Worm (Caenorhabditis elegans) whole organism, L4 larva: Measurements from ENCODE around the gene lin-36.

Experiments
- F10B5.3 ChIP-seq: sonication (generic microtip); optimal IDR thresholded peaks from 2 replicates; lab custom pipeline; 2016; ENCODE audit warnings: mild to moderate bottlenecking, missing genetic modification characterization, missing compliant biosample characterization
- F44E2.7 ChIP-seq: fragments of 200-800 bp; sonication (Bioruptor generic); IDR thresholded peaks from 2 replicates; pipeline ENCODE4 v2.1.2; 2022; ENCODE audit warnings: missing genetic modification characterization, missing compliant biosample characterization
- F49E8.2 ChIP-seq: sonication (generic microtip); optimal IDR thresholded peaks from 2 replicates; lab custom pipeline; 2016; ENCODE audit warnings: missing compliant biosample characterization, mild to moderate bottlenecking, missing genetic modification characterization, borderline replicate concordance
- R02D3.7 ChIP-seq: fragments of 150-350 bp; sonication (generic microtip); optimal IDR thresholded peaks from 3 replicates; lab custom pipeline; 2014; ENCODE audit warnings: missing biosample characterization, missing genetic modification characterization
- T20F7.1 ChIP-seq: fragments of 200-800 bp; sonication (Bioruptor generic); optimal IDR thresholded peaks from 2 replicates; lab custom pipeline; 2018; ENCODE audit warnings: mild to moderate bottlenecking, missing genetic modification characterization, missing compliant biosample characterization
- T26A8.4 ChIP-seq: fragments of 200-800 bp; sonication (Bioruptor generic); IDR thresholded peaks from 2 replicates; pipeline ENCODE4 v1.3.6; 2022; ENCODE audit warnings: missing genetic modification characterization, missing compliant biosample characterization
- Y105C5A.15 ChIP-seq: fragments of 200-800 bp; sonication (Bioruptor generic); IDR thresholded peaks from 2 replicates; pipeline ENCODE4 v1.3.6; 2022; ENCODE audit warnings: missing genetic modification characterization, missing compliant biosample characterization
- Y75B8A.6 ChIP-seq: fragments of 200-800 bp; sonication (Bioruptor generic); IDR thresholded peaks from 2 replicates; pipeline ENCODE4 v1.3.6; 2022; ENCODE audit warnings: missing genetic modification reagents, missing genetic modification characterization, missing compliant biosample characterization
- ama-1 ChIP-seq: fragments of 150-350 bp; optimal IDR thresholded peaks from 2 replicates; lab custom pipeline; 2014; ENCODE audit warnings: inconsistent platforms, mixed read lengths
- attf-4 ChIP-seq: sonication (generic microtip); optimal IDR thresholded peaks from 3 replicates; lab custom pipeline; 2017; ENCODE audit warnings: missing biosample characterization, missing genetic modification characterization
- ceh-28 ChIP-seq: fragments of 150-350 bp; optimal IDR thresholded peaks from 2 replicates; lab custom pipeline; 2014; ENCODE audit warnings: missing biosample characterization, missing genetic modification reagents, missing genetic modification characterization
- ceh-62 ChIP-seq: sonication (generic microtip); optimal IDR thresholded peaks from 2 replicates; lab custom pipeline; 2017; ENCODE audit warnings: missing biosample characterization, missing genetic modification characterization
- daf-12 ChIP-seq: fragments of 150-350 bp; optimal IDR thresholded peaks from 2 replicates; lab custom pipeline; 2014; ENCODE audit warnings: missing biosample characterization, missing genetic modification reagents, missing genetic modification characterization
- daf-16 ChIP-seq, 3 experiments: sonication (generic microtip); optimal IDR thresholded peaks; 2 replicates each; lab custom pipeline; 2016 to 2017; ENCODE audit warnings: missing genetic modification characterization in 3 of 3, missing genetic modification reagents in 3 of 3, mild to moderate bottlenecking in 2 of 3, missing compliant biosample characterization in 2 of 3, missing biosample characterization in 1 of 3, moderate library complexity in 1 of 3
- dmd-8 ChIP-seq: fragments of 200-800 bp; sonication (Bioruptor generic); IDR thresholded peaks from 2 replicates; pipeline ENCODE4 v1.3.6; 2022; ENCODE audit warnings: missing genetic modification characterization, missing compliant biosample characterization
- dmd-9 ChIP-seq: fragments of 200-800 bp; sonication (Bioruptor generic); IDR thresholded peaks from 2 replicates; pipeline ENCODE4 v1.3.6; 2022; ENCODE audit warnings: missing genetic modification reagents, missing genetic modification characterization, missing compliant biosample characterization
- dpl-1 ChIP-seq: fragments of 150-350 bp; optimal IDR thresholded peaks from 2 replicates; lab custom pipeline; 2014; ENCODE audit warnings: missing biosample characterization, missing genetic modification reagents, missing genetic modification characterization
- dve-1 ChIP-seq: sonication (generic microtip); optimal IDR thresholded peaks from 2 replicates; lab custom pipeline; 2017; ENCODE audit warnings: antibody characterized with exemption, mild to moderate bottlenecking, missing genetic modification characterization, missing compliant biosample characterization; ENCODE audit not compliant: insufficient read depth
- egl-27 ChIP-seq: sonication (generic microtip); optimal IDR thresholded peaks from 3 replicates; lab custom pipeline; 2017; ENCODE audit warnings: missing biosample characterization, missing genetic modification reagents, missing genetic modification characterization
- fkh-10 ChIP-seq: fragments of 150-350 bp; optimal IDR thresholded peaks from 2 replicates; lab custom pipeline; 2014; ENCODE audit warnings: missing biosample characterization, missing genetic modification reagents, missing genetic modification characterization
- jun-1 ChIP-seq: fragments of 150-350 bp; optimal IDR thresholded peaks from 2 replicates; lab custom pipeline; 2014; ENCODE audit warnings: missing biosample characterization, missing genetic modification reagents, missing genetic modification characterization
- lin-13 ChIP-seq: fragments of 150-350 bp; optimal IDR thresholded peaks from 2 replicates; lab custom pipeline; 2014; ENCODE audit warnings: missing biosample characterization, missing genetic modification reagents, missing genetic modification characterization
- lin-15B ChIP-seq: fragments of 150-350 bp; sonication (generic microtip); optimal IDR thresholded peaks from 3 replicates; lab custom pipeline; 2014; ENCODE audit warnings: missing biosample characterization, missing genetic modification characterization
- lin-29 ChIP-seq: fragments of 200-800 bp; sonication (Bioruptor generic); IDR thresholded peaks from 2 replicates; pipeline ENCODE4 v1.3.6; 2022; ENCODE audit warnings: missing genetic modification reagents, missing genetic modification characterization, missing compliant biosample characterization
- lin-38 ChIP-seq: fragments of 200-800 bp; sonication (Bioruptor generic); IDR thresholded peaks from 2 replicates; pipeline ENCODE4 v1.3.6; 2022; ENCODE audit warnings: missing genetic modification reagents, missing genetic modification characterization, missing compliant biosample characterization
- lin-39 ChIP-seq: fragments of 150-350 bp; optimal IDR thresholded peaks from 2 replicates; lab custom pipeline; 2014; ENCODE audit warnings: missing biosample characterization, missing genetic modification reagents, missing genetic modification characterization
- lir-3 ChIP-seq: sonication (generic microtip); optimal IDR thresholded peaks from 2 replicates; lab custom pipeline; 2016; ENCODE audit warnings: mild to moderate bottlenecking, missing genetic modification characterization, missing compliant biosample characterization
- madf-5 ChIP-seq, 2 experiments: fragments of 200-800 bp; sonication (Bioruptor generic); IDR thresholded peaks; 2 replicates each; pipeline ENCODE4 v1.3.6; 2022; ENCODE audit warnings: missing compliant biosample characterization in 2 of 2, missing genetic modification characterization in 2 of 2
- madf-9 ChIP-seq: fragments of 200-800 bp; sonication (Bioruptor generic); conservative IDR thresholded peaks from 2 replicates; pipeline ENCODE4 v1.3.6; 2022; ENCODE audit warnings: missing genetic modification reagents, missing genetic modification characterization, missing compliant biosample characterization
- mdl-1 ChIP-seq, 2 experiments: fragments of 150-350 bp in 1 of 2; sonication (generic microtip) in 1 of 2; optimal IDR thresholded peaks; 2 replicates each; lab custom pipeline; 2014 to 2017; ENCODE audit warnings: missing biosample characterization in 2 of 2, missing genetic modification characterization in 2 of 2
- mep-1 ChIP-seq: fragments of 150-350 bp; sonication (generic microtip); optimal IDR thresholded peaks from 3 replicates; lab custom pipeline; 2014; ENCODE audit warnings: missing biosample characterization, missing genetic modification characterization
- mxl-3 ChIP-seq: fragments of 200-800 bp; sonication (Bioruptor generic); optimal IDR thresholded peaks from 2 replicates; lab custom pipeline; 2018; ENCODE audit warnings: mild to moderate bottlenecking, missing genetic modification characterization, missing compliant biosample characterization
- nhr-10 ChIP-seq: fragments of 150-350 bp; optimal IDR thresholded peaks from 2 replicates; lab custom pipeline; 2014; ENCODE audit warnings: missing biosample characterization, missing genetic modification characterization
- nhr-11 ChIP-seq: fragments of 150-350 bp; optimal IDR thresholded peaks from 2 replicates; lab custom pipeline; 2014; ENCODE audit warnings: missing biosample characterization, missing genetic modification characterization
- nhr-111 ChIP-seq: fragments of 200-800 bp; sonication (Bioruptor generic); optimal IDR thresholded peaks from 2 replicates; lab custom pipeline; 2018; ENCODE audit warnings: mild to moderate bottlenecking, missing genetic modification characterization, missing compliant biosample characterization
- nhr-41 ChIP-seq: fragments of 200-800 bp; sonication (Bioruptor generic); IDR thresholded peaks from 2 replicates; pipeline ENCODE4 v1.3.6; 2022; ENCODE audit warnings: missing genetic modification reagents, missing genetic modification characterization, missing compliant biosample characterization
- nhr-6 ChIP-seq: fragments of 150-350 bp; optimal IDR thresholded peaks from 2 replicates; lab custom pipeline; 2014; ENCODE audit warnings: missing biosample characterization, missing genetic modification characterization
- nhr-76 ChIP-seq: fragments of 150-350 bp; optimal IDR thresholded peaks from 2 replicates; lab custom pipeline; 2014; ENCODE audit warnings: missing biosample characterization, missing genetic modification characterization
- nhr-77 ChIP-seq: fragments of 150-350 bp; optimal IDR thresholded peaks from 2 replicates; lab custom pipeline; 2014; ENCODE audit warnings: missing biosample characterization, missing genetic modification characterization
- php-3 ChIP-seq: fragments of 200-800 bp; sonication (Bioruptor generic); IDR thresholded peaks from 2 replicates; pipeline ENCODE4 v1.3.6; 2022; ENCODE audit warnings: missing genetic modification reagents, missing genetic modification characterization, missing compliant biosample characterization
- rbr-2 ChIP-seq: sonication (generic microtip); optimal IDR thresholded peaks from 2 replicates; lab custom pipeline; 2016; ENCODE audit warnings: missing genotype, missing genetic modification characterization, missing compliant biosample characterization
- sdz-12 ChIP-seq: fragments of 200-800 bp; sonication (Bioruptor generic); optimal IDR thresholded peaks from 2 replicates; lab custom pipeline; 2018; ENCODE audit warnings: mild to moderate bottlenecking, missing genetic modification characterization, missing compliant biosample characterization
- set-16 ChIP-seq: fragments of 200-800 bp; sonication (Bioruptor generic); IDR thresholded peaks from 2 replicates; pipeline ENCODE4 v1.3.6; 2022; ENCODE audit warnings: missing genetic modification reagents, missing genetic modification characterization, missing compliant biosample characterization
- skn-1 ChIP-seq: fragments of 150-350 bp; optimal IDR thresholded peaks from 2 replicates; lab custom pipeline; 2014; ENCODE audit warnings: missing biosample characterization, missing genetic modification characterization
- snpc-4 ChIP-seq: fragments of 150-350 bp; optimal IDR thresholded peaks from 2 replicates; lab custom pipeline; 2014; ENCODE audit warnings: missing biosample characterization, missing genetic modification characterization
- tag-97 ChIP-seq: fragments of 200-800 bp; sonication (Bioruptor generic); IDR thresholded peaks from 2 replicates; pipeline ENCODE4 v1.3.6; 2022; ENCODE audit warnings: missing genetic modification characterization, missing compliant biosample characterization
- vab-7 ChIP-seq: fragments of 200-800 bp; sonication (Bioruptor generic); IDR thresholded peaks from 2 replicates; pipeline ENCODE4 v1.3.6; 2022; ENCODE audit warnings: missing genetic modification reagents, missing genetic modification characterization, missing compliant biosample characterization
- zfp-2 ChIP-seq: sonication (generic microtip); optimal IDR thresholded peaks from 2 replicates; lab custom pipeline; 2016; ENCODE audit warnings: mild to moderate bottlenecking, missing genetic modification characterization, missing compliant biosample characterization
- zfp-3 ChIP-seq: fragments of 200-800 bp; sonication (Bioruptor generic); conservative IDR thresholded peaks from 2 replicates; pipeline ENCODE4 v1.3.6; 2022; ENCODE audit warnings: missing genetic modification reagents, missing genetic modification characterization, missing compliant biosample characterization
- zip-11 ChIP-seq: fragments of 200-800 bp; sonication (Bioruptor generic); IDR thresholded peaks from 2 replicates; pipeline ENCODE4 v1.3.6; 2022; ENCODE audit warnings: missing genetic modification characterization, missing compliant biosample characterization
- zip-2 ChIP-seq: fragments of 150-350 bp; optimal IDR thresholded peaks from 2 replicates; lab custom pipeline; 2014; ENCODE audit warnings: missing biosample characterization, missing genetic modification characterization
- ztf-11 ChIP-seq: fragments of 150-350 bp; optimal IDR thresholded peaks from 2 replicates; lab custom pipeline; 2014; ENCODE audit warnings: missing biosample characterization, missing genetic modification characterization

The lin-36 gene

DNA sequence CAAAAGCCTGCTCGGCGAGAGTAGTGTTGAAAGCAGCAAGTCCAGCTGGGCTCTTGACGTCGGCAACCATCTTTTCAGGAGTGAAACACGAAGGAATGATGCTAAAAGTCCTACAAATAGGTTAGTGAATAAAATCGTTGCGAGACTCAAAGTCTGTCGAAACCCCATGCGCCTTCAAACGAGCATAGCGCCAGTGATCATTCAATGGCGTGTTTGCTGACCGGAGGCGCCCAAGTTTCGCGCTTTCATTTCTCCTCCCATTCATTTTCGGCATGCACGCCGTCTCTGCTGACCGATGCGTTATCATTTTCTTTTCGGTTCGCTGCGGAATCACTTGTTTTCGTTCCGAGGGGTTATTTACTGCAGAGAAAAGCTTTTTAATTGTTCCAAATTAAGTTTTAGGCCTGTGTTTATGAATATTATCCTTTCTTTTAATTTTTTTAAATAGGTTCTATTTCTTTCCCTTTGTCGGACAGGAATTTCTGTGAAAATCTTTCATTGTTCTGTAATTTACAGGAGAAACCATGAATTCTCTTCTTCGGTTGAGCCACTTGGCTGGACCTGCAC, 47.4 kb downstream of the lin-36 start, which contains the start of the genes eef-1B.1 and aco-2 (continued):
- TF ChIP-seq T26A8.4 (GFP tag; lab: Robert Waterston, UW): peak; percentile 91
- peak in 1 of 2 experiments; percentile 61 for TF ChIP-seq daf-16 (GFP tag; optimal IDR thresholded peaks at IDR 0.05; lab: Kevin White, UChicago)
- peak; percentile 89 for TF ChIP-seq daf-16 (tag; optimal IDR thresholded peaks at IDR 0.05; lab: Kevin White, UChicago)
- TF ChIP-seq zfp-2 (tag; lab: Kevin White, UChicago): peak; percentile 35
- no peak for TF ChIP-seq attf-4 (tag; lab: Kevin White, UChicago)
- TF ChIP-seq nhr-111 (GFP tag; lab: Kevin White, UChicago): no peak
- TF ChIP-seq tag-97 (GFP tag; lab: Robert Waterston, UW): no peak
- TF ChIP-seq lin-29 (GFP tag; lab: Robert Waterston, UW): no peak
- TF ChIP-seq T20F7.1 (GFP tag; lab: Kevin White, UChicago): peak; percentile 88
- TF ChIP-seq lin-13: peak; percentile 92
- peak; percentile 94 for TF ChIP-seq dve-1 (tag; lab: Kevin White, UChicago)
- no peak for TF ChIP-seq ceh-62 (tag; lab: Kevin White, UChicago)
- TF ChIP-seq dmd-8 (GFP tag; lab: Robert Waterston, UW): no peak
- TF ChIP-seq daf-12: no peak
- TF ChIP-seq R02D3.7 (tag; lab: Kevin White, UChicago): no peak
- peak; percentile 68 for TF ChIP-seq jun-1 (tag; lab: Kevin White, UChicago)
- TF ChIP-seq madf-9 (GFP tag; lab: Robert Waterston, UW): peak; percentile 78; the same call in 1 of the 2 replicates
- peak; percentile 24 for TF ChIP-seq F49E8.2 (tag; lab: Kevin White, UChicago)
- no peak for TF ChIP-seq nhr-76 (tag; lab: Kevin White, UChicago)
- TF ChIP-seq dpl-1 (GFP tag; lab: Kevin White, UChicago): peak; percentile 92
- peak; percentile 88 for TF ChIP-seq nhr-11 (tag; lab: Kevin White, UChicago)
- TF ChIP-seq nhr-41 (GFP tag; lab: Robert Waterston, UW): no peak
- no peak for TF ChIP-seq ztf-11 (tag; lab: Kevin White, UChicago)
- no peak; the same call in 1 of the 2 replicates for TF ChIP-seq set-16 (GFP tag; lab: Robert Waterston, UW)
- TF ChIP-seq lir-3 (tag; lab: Kevin White, UChicago): no peak
- no peak for TF ChIP-seq lin-15B
- TF ChIP-seq lin-38: peak; percentile 85
- peak; percentile 92 for TF ChIP-seq mxl-3 (GFP tag; lab: Kevin White, UChicago)
- no peak for TF ChIP-seq madf-5 (GFP tag; IDR thresholded peaks at IDR 0.05; lab: Robert Waterston, UW)
- no peak for TF ChIP-seq F44E2.7 (GFP tag; lab: Robert Waterston, UW)
- TF ChIP-seq sdz-12 (GFP tag; lab: Kevin White, UChicago): no peak
- TF ChIP-seq mep-1 (tag; lab: Kevin White, UChicago): peak; percentile 93
- TF ChIP-seq rbr-2 (tag; lab: Kevin White, UChicago): peak; percentile 89
- TF ChIP-seq php-3: peak; percentile 42; the same call in 1 of the 2 replicates
- peak; percentile 76 for TF ChIP-seq zfp-3 (GFP tag; lab: Robert Waterston, UW)
- peak; percentile 90 for TF ChIP-seq nhr-77 (tag; lab: Kevin White, UChicago)
- peak in 1 of 2 experiments; percentile 78 for TF ChIP-seq mdl-1 (tag; optimal IDR thresholded peaks at IDR 0.05; lab: Kevin White, UChicago)
- no peak for TF ChIP-seq nhr-10
- TF ChIP-seq Y75B8A.6: no peak
- TF ChIP-seq fkh-10 (GFP tag; lab: Kevin White, UChicago): peak; percentile 53
- no peak for TF ChIP-seq skn-1 (tag; lab: Kevin White, UChicago)
- no peak for TF ChIP-seq snpc-4 (tag; lab: Kevin White, UChicago)
- TF ChIP-seq lin-39 (tag; lab: Kevin White, UChicago): no peak
- 0 out of 2 replicates have a peak, but pooled peaks have one; percentile 50 for TF ChIP-seq dmd-9 (GFP tag; lab: Robert Waterston, UW)
- no peak for TF ChIP-seq zip-11 (GFP tag; lab: Robert Waterston, UW)
- TF ChIP-seq ama-1 (lab: Kevin White, UChicago): peak; percentile 81
- TF ChIP-seq vab-7 (GFP tag; lab: Robert Waterston, UW): 0 out of 2 replicates have a peak, but pooled peaks have one; percentile 7
- no peak for TF ChIP-seq Y105C5A.15 (GFP tag; lab: Robert Waterston, UW)
- peak; percentile 39 for TF ChIP-seq F10B5.3 (tag; lab: Kevin White, UChicago)
- peak; percentile 12 for TF ChIP-seq zip-2 (tag; lab: Kevin White, UChicago)
- TF ChIP-seq nhr-6: peak; percentile 95
- no peak for TF ChIP-seq ceh-28 (tag; lab: Kevin White, UChicago)
- no peak for TF ChIP-seq egl-27
